Worm (Caenorhabditis elegans): Measurements from ENCODE around the gene col-2.

ce11 chrIV:10051088-10051487, 34.2 kb downstream of the col-2 start, which contains the start of gene T04B2.8:
- TF ChIP-seq cog-1 (tag; optimal IDR thresholded peaks at IDR 0.05), result no peak
- TF ChIP-seq ref-1 (GFP tag; conservative IDR thresholded peaks at IDR 0.05), result no peak
- no peak for TF ChIP-seq klf-2 (GFP tag; conservative IDR thresholded peaks at IDR 0.05)
- TF ChIP-seq tab-1 (GFP tag; IDR thresholded peaks at IDR 0.05), result no peak
